Fruit fly (Drosophila melanogaster) whole organism: ENCODE results near the gene ATPsynepsilonL.

Source experiments
- Dll ChIP-seq: fragments of >200 bp; optimal IDR thresholded peaks from 2 replicates; lab custom pipeline; 2017
- pan ChIP-seq: fragments of >200 bp; optimal IDR thresholded peaks from 2 replicates; lab custom pipeline; 2017
- psq ChIP-seq: fragments of >200 bp; optimal IDR thresholded peaks from 2 replicates; lab custom pipeline; 2017

- TF ChIP-seq psq (lab: Kevin White, UChicago) (no peak), Dll (lab: Kevin White, UChicago) (no peak), pan (lab: Kevin White, UChicago) (no peak)
These were observed 18.4 kb downstream of the ATPsynepsilonL start, which contains the start of gene tws for dm6 chr3R:10139649-10140598.
